Worm (Caenorhabditis elegans) whole organism, young adult: Measurements from ENCODE around the gene rgs-3.

Source experiments
- B0261.1 ChIP-seq: sonication (generic microtip); optimal IDR thresholded peaks from 2 replicates; lab custom pipeline; 2016; ENCODE audit warnings: mild to moderate bottlenecking, missing genetic modification characterization, moderate library complexity, missing compliant biosample characterization
- C17E4.6 ChIP-seq: fragments of 200-800 bp; sonication (Bioruptor generic); IDR thresholded peaks from 2 replicates; pipeline ENCODE4 v1.3.6; 2022; ENCODE audit warnings: missing genetic modification reagents, missing genetic modification characterization, missing compliant biosample characterization
- F10E7.11 ChIP-seq: sonication (generic microtip); optimal IDR thresholded peaks from 2 replicates; lab custom pipeline; 2017; ENCODE audit warnings: mild to moderate bottlenecking, missing genetic modification characterization, moderate library complexity, missing compliant biosample characterization
- F22D6.2 ChIP-seq: sonication (generic microtip); optimal IDR thresholded peaks from 2 replicates; lab custom pipeline; 2016; ENCODE audit warnings: mild to moderate bottlenecking, missing genetic modification characterization, missing compliant biosample characterization
- F33H1.4 ChIP-seq: fragments of 200-800 bp; sonication (Bioruptor generic); IDR thresholded peaks from 2 replicates; pipeline ENCODE4 v1.3.6; 2022; ENCODE audit warnings: missing genetic modification reagents, missing genetic modification characterization, missing compliant biosample characterization
- F39B2.1 ChIP-seq: fragments of 200-800 bp; sonication (Bioruptor generic); IDR thresholded peaks from 2 replicates; pipeline ENCODE4 v1.3.6; 2022; ENCODE audit warnings: missing genetic modification reagents, missing genetic modification characterization, missing compliant biosample characterization
- F57A8.1 ChIP-seq: fragments of 200-800 bp; sonication (Bioruptor generic); optimal IDR thresholded peaks from 2 replicates; lab custom pipeline; 2018; ENCODE audit warnings: mild to moderate bottlenecking, missing genetic modification characterization, moderate library complexity, missing compliant biosample characterization
- K12H6.12 ChIP-seq: fragments of 200-800 bp; sonication (Bioruptor generic); optimal IDR thresholded peaks from 2 replicates; lab custom pipeline; 2018; ENCODE audit warnings: mild to moderate bottlenecking, missing genetic modification characterization, missing compliant biosample characterization
- Y67H2A.10 ChIP-seq: fragments of 200-800 bp; sonication (Bioruptor generic); conservative IDR thresholded peaks from 2 replicates; pipeline ENCODE4 v1.3.6; 2022; ENCODE audit warnings: missing genetic modification reagents, missing genetic modification characterization, missing compliant biosample characterization
- Y79H2A.3 ChIP-seq: fragments of 200-800 bp; sonication (Bioruptor generic); conservative IDR thresholded peaks from 2 replicates; pipeline ENCODE4 v1.3.6; 2022; ENCODE audit warnings: missing genetic modification reagents, missing genetic modification characterization, missing compliant biosample characterization
- Y95B8A.8 ChIP-seq: fragments of 200-800 bp; sonication (Bioruptor generic); IDR thresholded peaks from 2 replicates; pipeline ENCODE4 v1.3.6; 2022; ENCODE audit warnings: missing genetic modification reagents, missing genetic modification characterization, missing compliant biosample characterization
- ZK185.1 ChIP-seq: sonication (generic microtip); optimal IDR thresholded peaks from 2 replicates; lab custom pipeline; 2016; ENCODE audit warnings: mild to moderate bottlenecking, missing genetic modification characterization, missing compliant biosample characterization; ENCODE audit not compliant: poor library complexity, severe bottlenecking
- atf-7 ChIP-seq: sonication (generic microtip); optimal IDR thresholded peaks from 2 replicates; lab custom pipeline; 2017; ENCODE audit warnings: mild to moderate bottlenecking, missing genetic modification characterization, missing compliant biosample characterization
- athp-1 ChIP-seq: sonication (generic microtip); optimal IDR thresholded peaks from 2 replicates; lab custom pipeline; 2017; ENCODE audit warnings: mild to moderate bottlenecking, missing genetic modification characterization, missing compliant biosample characterization
- attf-3 ChIP-seq: fragments of 200-800 bp; sonication (Bioruptor generic); conservative IDR thresholded peaks from 2 replicates; pipeline ENCODE4 v1.3.6; 2022; ENCODE audit warnings: missing genetic modification reagents, missing genetic modification characterization, missing compliant biosample characterization
- bed-1 ChIP-seq: fragments of 200-800 bp; sonication (Bioruptor generic); IDR thresholded peaks from 2 replicates; pipeline ENCODE4 v1.3.6; 2022; ENCODE audit warnings: missing genetic modification reagents, missing genetic modification characterization, missing compliant biosample characterization
- bed-2 ChIP-seq: fragments of 200-800 bp; sonication (Bioruptor generic); IDR thresholded peaks from 2 replicates; pipeline ENCODE4 v1.3.6; 2022; ENCODE audit warnings: missing genetic modification reagents, missing genetic modification characterization, missing compliant biosample characterization
- cebp-2 ChIP-seq: fragments of 200-800 bp; sonication (Bioruptor generic); IDR thresholded peaks from 2 replicates; pipeline ENCODE4 v1.3.6; 2022; ENCODE audit warnings: missing genetic modification characterization, missing compliant biosample characterization
- ceh-27 ChIP-seq: fragments of 200-800 bp; sonication (Bioruptor generic); optimal IDR thresholded peaks from 2 replicates; lab custom pipeline; 2018; ENCODE audit warnings: mild to moderate bottlenecking, missing genetic modification characterization, moderate library complexity, missing compliant biosample characterization
- ceh-91 ChIP-seq: fragments of 200-800 bp; sonication (Bioruptor generic); IDR thresholded peaks from 2 replicates; pipeline ENCODE4 v1.3.6; 2022; ENCODE audit warnings: missing genetic modification reagents, missing genetic modification characterization, missing compliant biosample characterization
- chd-7 ChIP-seq: sonication (generic microtip); optimal IDR thresholded peaks from 2 replicates; lab custom pipeline; 2016; ENCODE audit warnings: mild to moderate bottlenecking, missing genetic modification characterization, moderate library complexity, missing compliant biosample characterization
- dox-1 ChIP-seq: fragments of 200-800 bp; sonication (Bioruptor generic); IDR thresholded peaks from 2 replicates; pipeline ENCODE4 v1.3.6; 2022; ENCODE audit warnings: missing genetic modification reagents, missing genetic modification characterization, missing compliant biosample characterization
- dpl-1 ChIP-seq: fragments of 150-350 bp; optimal IDR thresholded peaks from 2 replicates; lab custom pipeline; 2014; ENCODE audit warnings: missing biosample characterization, missing genetic modification reagents, missing genetic modification characterization
- egrh-3 ChIP-seq: fragments of 200-800 bp; sonication (Bioruptor generic); IDR thresholded peaks from 2 replicates; pipeline ENCODE4 v1.3.6; 2022; ENCODE audit warnings: missing genetic modification reagents, missing genetic modification characterization, missing compliant biosample characterization
- ets-4 ChIP-seq: fragments of 200-800 bp; sonication (Bioruptor generic); optimal IDR thresholded peaks from 2 replicates; lab custom pipeline; 2018; ENCODE audit warnings: mild to moderate bottlenecking, missing genetic modification characterization, missing compliant biosample characterization
- fkh-3 ChIP-seq: sonication (generic microtip); optimal IDR thresholded peaks from 2 replicates; lab custom pipeline; 2016; ENCODE audit warnings: mild to moderate bottlenecking, missing genetic modification characterization, missing compliant biosample characterization
- lin-35 ChIP-seq, 3 experiments: fragments of 150-350 bp in 2 of 3; sonication (generic microtip) in 1 of 3; optimal IDR thresholded peaks; 2 replicates each; lab custom pipeline; 2014 to 2018; ENCODE audit warnings: missing biosample characterization in 3 of 3, missing genetic modification characterization in 3 of 3, missing genetic modification reagents in 3 of 3
- lin-40 ChIP-seq: sonication (generic microtip); optimal IDR thresholded peaks from 2 replicates; lab custom pipeline; 2016; ENCODE audit warnings: missing genetic modification characterization, mild to moderate bottlenecking, missing compliant biosample characterization, missing genotype, missing genetic modification reagents
- lsl-1 ChIP-seq: fragments of 200-800 bp; sonication (Bioruptor generic); optimal IDR thresholded peaks from 2 replicates; lab custom pipeline; 2018; ENCODE audit warnings: mild to moderate bottlenecking, missing genetic modification characterization, moderate library complexity, missing compliant biosample characterization
- madf-8 ChIP-seq: fragments of 200-800 bp; sonication (Bioruptor generic); conservative IDR thresholded peaks from 2 replicates; pipeline ENCODE4 v1.3.6; 2022; ENCODE audit warnings: missing genetic modification reagents, missing genetic modification characterization, missing compliant biosample characterization
- nfyb-1 ChIP-seq: fragments of 200-800 bp; sonication (Bioruptor generic); IDR thresholded peaks from 2 replicates; pipeline ENCODE4 v1.3.6; 2022; ENCODE audit warnings: missing genetic modification reagents, missing genetic modification characterization, missing compliant biosample characterization
- nhr-27 ChIP-seq: fragments of 200-800 bp; sonication (Bioruptor generic); optimal IDR thresholded peaks from 2 replicates; lab custom pipeline; 2018; ENCODE audit warnings: mild to moderate bottlenecking, missing genetic modification characterization, moderate library complexity, missing compliant biosample characterization
- pbrm-1 ChIP-seq: fragments of 200-800 bp; sonication (Bioruptor generic); IDR thresholded peaks from 2 replicates; pipeline ENCODE4 v1.3.6; 2022; ENCODE audit warnings: missing genetic modification reagents, missing genetic modification characterization, missing compliant biosample characterization
- pha-4 ChIP-seq: fragments of 150-350 bp; sonication (generic microtip); optimal IDR thresholded peaks from 2 replicates; lab custom pipeline; 2014; ENCODE audit warnings: missing biosample characterization, missing genetic modification reagents, missing genetic modification characterization
- repo-1 ChIP-seq: sonication (generic microtip); optimal IDR thresholded peaks from 2 replicates; lab custom pipeline; 2017; ENCODE audit warnings: mild to moderate bottlenecking, missing genetic modification characterization, missing compliant biosample characterization
- sdz-38 ChIP-seq: sonication (generic microtip); optimal IDR thresholded peaks from 2 replicates; lab custom pipeline; 2016; ENCODE audit warnings: missing genotype, missing genetic modification characterization, missing compliant biosample characterization
- snpc-1.3 ChIP-seq: sonication (generic microtip); optimal IDR thresholded peaks from 2 replicates; lab custom pipeline; 2017; ENCODE audit warnings: missing genetic modification characterization, mild to moderate bottlenecking, missing compliant biosample characterization, antibody characterized with exemption, moderate library complexity, missing genotype, missing genetic modification reagents; ENCODE audit not compliant: insufficient read depth
- snpc-3.4 ChIP-seq: sonication (generic microtip); optimal IDR thresholded peaks from 2 replicates; lab custom pipeline; 2017; ENCODE audit warnings: missing genetic modification characterization, mild to moderate bottlenecking, missing compliant biosample characterization, antibody characterized with exemption, moderate library complexity, missing genotype, missing genetic modification reagents
- tbp1 ChIP-seq: fragments of 200-800 bp; sonication (Bioruptor generic); optimal IDR thresholded peaks from 2 replicates; lab custom pipeline; 2018; ENCODE audit warnings: mild to moderate bottlenecking, missing genetic modification characterization, missing compliant biosample characterization
- unc-130 ChIP-seq: sonication (generic microtip); optimal IDR thresholded peaks from 2 replicates; lab custom pipeline; 2016; ENCODE audit warnings: missing genetic modification reagents, missing genetic modification characterization, missing compliant biosample characterization
- unc-62 ChIP-seq: fragments of 150-350 bp; optimal IDR thresholded peaks from 2 replicates; lab custom pipeline; 2014; ENCODE audit warnings: missing biosample characterization, missing genetic modification reagents, missing genetic modification characterization
- xnd-1 ChIP-seq: sonication (generic microtip); optimal IDR thresholded peaks from 2 replicates; lab custom pipeline; 2016; ENCODE audit warnings: missing genotype, missing genetic modification reagents, missing genetic modification characterization, missing compliant biosample characterization
- ztf-18 ChIP-seq: sonication (generic microtip); optimal IDR thresholded peaks from 2 replicates; lab custom pipeline; 2016; ENCODE audit warnings: missing genotype, mild to moderate bottlenecking, missing genetic modification characterization, missing compliant biosample characterization
- ztf-22 ChIP-seq: fragments of 200-800 bp; sonication (Bioruptor generic); optimal IDR thresholded peaks from 2 replicates; lab custom pipeline; 2018; ENCODE audit warnings: mild to moderate bottlenecking, missing genetic modification characterization, moderate library complexity, missing compliant biosample characterization
- ztf-26 ChIP-seq: sonication (generic microtip); optimal IDR thresholded peaks from 2 replicates; lab custom pipeline; 2017; ENCODE audit warnings: missing genetic modification characterization, missing compliant biosample characterization

Gene rgs-3

ce11 chrII:6080743-6081142, 18.9 kb upstream of the rgs-3 start, which contains the start of gene fbf-1:
fbf-1 (minus strand) TSS chrII:6080843.
- TF ChIP-seq madf-8 (GFP tag; lab: Robert Waterston, UW) (no peak), Y67H2A.10 (GFP tag; lab: Robert Waterston, UW) (no peak), chd-7 (tag; lab: Kevin White, UChicago) (no peak), pbrm-1 (no peak), lsl-1 (peak; percentile 43)

ce11 chrII:6082620-6083019, 17.0 kb upstream of the rgs-3 start, which contains the start of gene F21H12.3:
F21H12.3 (plus strand) TSS chrII:6082920.
- TF ChIP-seq unc-62 (GFP tag; lab: Kevin White, UChicago) (no peak), ztf-22 (GFP tag; lab: Kevin White, UChicago) (no peak), F10E7.11 (tag; lab: Kevin White, UChicago) (no peak), B0261.1 (tag; lab: Kevin White, UChicago) (no peak), Y79H2A.3 (no peak), snpc-1.3 (tag; lab: Kevin White, UChicago) (no peak), lin-35 (GFP tag; optimal IDR thresholded peaks at IDR 0.05; lab: Kevin White, UChicago) (no peak), nhr-27 (tag; lab: Kevin White, UChicago) (no peak), athp-1 (tag; lab: Kevin White, UChicago) (no peak), dox-1 (GFP tag; lab: Robert Waterston, UW) (no peak), fkh-3 (tag; lab: Kevin White, UChicago) (no peak), cebp-2 (GFP tag; lab: Robert Waterston, UW) (no peak), bed-1 (GFP tag; lab: Robert Waterston, UW) (no peak), F57A8.1 (GFP tag; lab: Kevin White, UChicago) (no peak), repo-1 (no peak), ets-4 (no peak), xnd-1 (no peak)

DNA sequence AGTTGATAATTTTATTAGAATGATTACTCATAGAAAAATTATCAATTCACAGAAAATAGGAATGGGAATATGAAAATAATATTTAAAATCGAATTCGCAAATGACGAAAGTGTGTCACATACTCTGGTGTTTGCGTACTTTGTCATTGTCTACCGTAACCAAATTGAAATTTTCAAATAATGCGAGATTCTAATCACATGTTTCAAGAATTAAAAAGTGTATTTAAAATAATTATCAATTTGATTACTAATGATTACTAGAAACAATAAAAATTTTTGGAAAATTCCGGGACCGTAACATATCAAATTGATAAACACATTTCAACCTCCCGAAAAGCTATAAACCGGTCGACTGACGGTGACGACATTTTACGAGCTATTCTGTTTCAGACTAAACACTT, 8.2 kb upstream of the rgs-3 start, which contains the start of the genes fbf-2 and nspg-3:
Gene fbf-2 (minus strand): TSS at position 101 of the 400 bp plus-strand sequence.
Gene nspg-3 (plus strand): TSS at position 388 of the 400 bp plus-strand sequence.
- TF ChIP-seq lsl-1 (peak; percentile 61), K12H6.12 (tag; lab: Kevin White, UChicago) (no peak)
- TF ChIP-seq, all 124 proteins: peak for 1

DNA sequence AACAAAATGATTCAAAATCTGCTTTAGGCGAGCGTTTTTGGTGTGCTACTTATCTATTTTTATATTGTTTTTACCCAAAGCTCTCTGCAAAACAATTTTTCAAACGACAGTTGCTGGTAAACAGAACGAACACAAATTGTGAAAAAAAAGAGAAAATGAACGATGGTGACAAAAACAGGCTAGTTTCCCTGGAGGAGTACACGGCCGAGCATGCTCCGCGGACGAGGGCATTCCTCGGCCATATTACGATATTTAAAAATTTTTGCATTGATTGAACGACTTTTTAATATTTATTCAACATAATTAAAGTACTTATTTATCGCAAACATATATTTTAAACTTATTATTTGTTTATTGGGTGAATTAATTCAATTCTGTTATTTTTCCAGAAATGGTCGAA, 2.2 kb upstream of the rgs-3 start, which contains the start of the genes tpp-2 and rbbp-5:
Gene tpp-2 (minus strand): TSS at position 157 of the 400 bp plus-strand sequence.
Gene rbbp-5 (plus strand): TSS at position 390 of the 400 bp plus-strand sequence.
- TF ChIP-seq ceh-91 (GFP tag; lab: Robert Waterston, UW) (no peak), pha-4 (tag; lab: Kevin White, UChicago) (no peak), Y95B8A.8 (no peak), F39B2.1 (GFP tag; lab: Robert Waterston, UW) (no peak), atf-7 (tag; lab: Kevin White, UChicago) (no peak), unc-130 (GFP tag; lab: Kevin White, UChicago) (peak; percentile 55), lin-35 (GFP tag; optimal IDR thresholded peaks at IDR 0.05; lab: Kevin White, UChicago) (no peak), tbp1 (GFP tag; lab: Kevin White, UChicago) (no peak), ceh-27 (GFP tag; lab: Kevin White, UChicago) (peak; percentile 72), ztf-18 (tag; lab: Kevin White, UChicago) (peak; percentile 44), C17E4.6 (GFP tag; lab: Robert Waterston, UW) (no peak), F22D6.2 (tag; lab: Kevin White, UChicago) (no peak), nfyb-1 (GFP tag; lab: Robert Waterston, UW) (no peak), dpl-1 (GFP tag; lab: Kevin White, UChicago) (no peak), lin-40 (tag; lab: Kevin White, UChicago) (no peak), chd-7 (tag; lab: Kevin White, UChicago) (no peak), ZK185.1 (tag; lab: Kevin White, UChicago) (peak; percentile 81), attf-3 (GFP tag; lab: Robert Waterston, UW) (peak; percentile 65), ztf-26 (no peak), sdz-38 (no peak), bed-2 (GFP tag; lab: Robert Waterston, UW) (0 out of 2 replicates have a peak, but pooled peaks have one; percentile 15), snpc-3.4 (tag; lab: Kevin White, UChicago) (peak; percentile 18), egrh-3 (GFP tag; lab: Robert Waterston, UW) (no peak), F33H1.4 (no peak)
